Worm (Caenorhabditis elegans) whole organism, late embryonic: ENCODE measurements around the gene sca-1.
"Not testable (repeated sequence)": the region's sequence is repeated elsewhere in the genome, so short reads cannot be mapped to it uniquely, and the experiment has no call there.

Experiments used
- C08G9.2 ChIP-seq: sonication (generic microtip); optimal IDR thresholded peaks from 2 replicates; lab custom pipeline; 2016; ENCODE audit warnings: mild to moderate bottlenecking, missing genetic modification characterization, moderate library complexity, missing compliant biosample characterization
- F13H6.1 ChIP-seq: sonication (generic microtip); optimal IDR thresholded peaks from 2 replicates; lab custom pipeline; 2016; ENCODE audit warnings: missing genetic modification characterization, missing compliant biosample characterization
- K02D7.2 ChIP-seq: sonication (generic microtip); optimal IDR thresholded peaks from 2 replicates; lab custom pipeline; 2017; ENCODE audit warnings: mild to moderate bottlenecking, missing genetic modification characterization, missing compliant biosample characterization
- Y22D7AL.16 ChIP-seq: sonication (generic microtip); optimal IDR thresholded peaks from 2 replicates; lab custom pipeline; 2016; ENCODE audit warnings: missing genetic modification characterization, missing compliant biosample characterization
- ama-1 ChIP-seq: fragments of 150-350 bp; optimal IDR thresholded peaks from 2 replicates; lab custom pipeline; 2014
- ceh-18 ChIP-seq: sonication (generic microtip); optimal IDR thresholded peaks from 2 replicates; lab custom pipeline; 2016; ENCODE audit warnings: missing genetic modification characterization, missing compliant biosample characterization
- ceh-2 ChIP-seq: sonication (generic microtip); optimal IDR thresholded peaks from 2 replicates; lab custom pipeline; 2016; ENCODE audit warnings: missing genotype, missing genetic modification characterization, missing compliant biosample characterization
- ceh-24 ChIP-seq: sonication (generic microtip); optimal IDR thresholded peaks from 2 replicates; lab custom pipeline; 2016; ENCODE audit warnings: mild to moderate bottlenecking, missing genetic modification characterization, missing compliant biosample characterization
- eyg-1 ChIP-seq: sonication (generic microtip); optimal IDR thresholded peaks from 2 replicates; lab custom pipeline; 2016; ENCODE audit warnings: missing genotype, missing genetic modification characterization, missing compliant biosample characterization
- fkh-10 ChIP-seq: fragments of 150-350 bp; optimal IDR thresholded peaks from 2 replicates; lab custom pipeline; 2014; ENCODE audit warnings: missing biosample characterization, missing genetic modification reagents, missing genetic modification characterization
- fkh-6 ChIP-seq: sonication (generic microtip); optimal IDR thresholded peaks from 2 replicates; lab custom pipeline; 2016; ENCODE audit warnings: missing genetic modification characterization, missing compliant biosample characterization
- gmeb-2 ChIP-seq: sonication (generic microtip); optimal IDR thresholded peaks from 2 replicates; lab custom pipeline; 2016; ENCODE audit warnings: missing genetic modification characterization, inconsistent platforms, missing compliant biosample characterization
- hlh-6 ChIP-seq: sonication (generic microtip); optimal IDR thresholded peaks from 2 replicates; lab custom pipeline; 2016; ENCODE audit warnings: missing genotype, missing genetic modification characterization, missing compliant biosample characterization
- lim-6 ChIP-seq: sonication (generic microtip); optimal IDR thresholded peaks from 2 replicates; lab custom pipeline; 2016; ENCODE audit warnings: missing genetic modification characterization, missing compliant biosample characterization
- lin-11 ChIP-seq: fragments of 200-800 bp; sonication (Bioruptor generic); optimal IDR thresholded peaks from 2 replicates; lab custom pipeline; 2018; ENCODE audit warnings: mild to moderate bottlenecking, missing genetic modification characterization, missing compliant biosample characterization
- nfya-1 ChIP-seq: sonication (generic microtip); optimal IDR thresholded peaks from 2 replicates; lab custom pipeline; 2017; ENCODE audit warnings: missing genetic modification characterization, mild to moderate bottlenecking, missing compliant biosample characterization, antibody characterized with exemption, moderate library complexity
- odd-2 ChIP-seq: sonication (generic microtip); optimal IDR thresholded peaks from 2 replicates; lab custom pipeline; 2017; ENCODE audit warnings: antibody characterized with exemption, mild to moderate bottlenecking, missing genetic modification characterization, missing compliant biosample characterization
- pag-3 ChIP-seq: sonication (generic microtip); optimal IDR thresholded peaks from 2 replicates; lab custom pipeline; 2016; ENCODE audit warnings: missing compliant biosample characterization, missing genetic modification characterization, borderline replicate concordance
- pax-1 ChIP-seq: fragments of 150-350 bp; optimal IDR thresholded peaks from 2 replicates; lab custom pipeline; 2014; ENCODE audit warnings: missing biosample characterization, missing genetic modification characterization
- pha-2 ChIP-seq: sonication (generic microtip); optimal IDR thresholded peaks from 2 replicates; lab custom pipeline; 2017; ENCODE audit warnings: mild to moderate bottlenecking, missing genetic modification characterization, missing compliant biosample characterization
- pha-4 ChIP-seq: fragments of 150-350 bp; optimal IDR thresholded peaks from 2 replicates; lab custom pipeline; 2018; ENCODE audit warnings: missing biosample characterization, missing genetic modification reagents, missing genetic modification characterization
- pros-1 ChIP-seq: fragments of 150-350 bp; optimal IDR thresholded peaks from 2 replicates; lab custom pipeline; 2014; ENCODE audit warnings: missing biosample characterization, missing genetic modification reagents, missing genetic modification characterization
- ref-2 ChIP-seq: sonication (generic microtip); optimal IDR thresholded peaks from 2 replicates; lab custom pipeline; 2016; ENCODE audit warnings: missing genetic modification characterization, missing compliant biosample characterization
- sdc-2 ChIP-seq: sonication (generic microtip); optimal IDR thresholded peaks from 2 replicates; lab custom pipeline; 2016; ENCODE audit warnings: missing genotype, missing genetic modification characterization, missing compliant biosample characterization
- sox-4 ChIP-seq: sonication (generic microtip); optimal IDR thresholded peaks from 2 replicates; lab custom pipeline; 2017; ENCODE audit warnings: mild to moderate bottlenecking, missing genetic modification characterization, inconsistent platforms, missing compliant biosample characterization
- ttx-3 ChIP-seq: sonication (generic microtip); optimal IDR thresholded peaks from 2 replicates; lab custom pipeline; 2016; ENCODE audit warnings: missing genetic modification reagents, missing genetic modification characterization, missing compliant biosample characterization
- unc-3 ChIP-seq, 2 experiments: fragments of 200-800 bp in 1 of 2; sonication (Bioruptor generic) in 1 of 2; sonication (generic microtip) in 1 of 2; conservative IDR thresholded peaks in 1 of 2; optimal IDR thresholded peaks in 1 of 2; 2 replicates each; pipeline versions ENCODE4 v1.3.6 to Lab custom; 2016 to 2022; ENCODE audit warnings: missing compliant biosample characterization in 2 of 2, missing genetic modification characterization in 2 of 2, missing genetic modification reagents in 1 of 2
- unc-42 ChIP-seq: sonication (generic microtip); optimal IDR thresholded peaks from 2 replicates; lab custom pipeline; 2016; ENCODE audit warnings: missing genotype, missing genetic modification characterization, missing compliant biosample characterization
- ztf-16 ChIP-seq: sonication (generic microtip); optimal IDR thresholded peaks from 2 replicates; lab custom pipeline; 2017; ENCODE audit warnings: missing genetic modification characterization, missing compliant biosample characterization

The sca-1 gene

DNA sequence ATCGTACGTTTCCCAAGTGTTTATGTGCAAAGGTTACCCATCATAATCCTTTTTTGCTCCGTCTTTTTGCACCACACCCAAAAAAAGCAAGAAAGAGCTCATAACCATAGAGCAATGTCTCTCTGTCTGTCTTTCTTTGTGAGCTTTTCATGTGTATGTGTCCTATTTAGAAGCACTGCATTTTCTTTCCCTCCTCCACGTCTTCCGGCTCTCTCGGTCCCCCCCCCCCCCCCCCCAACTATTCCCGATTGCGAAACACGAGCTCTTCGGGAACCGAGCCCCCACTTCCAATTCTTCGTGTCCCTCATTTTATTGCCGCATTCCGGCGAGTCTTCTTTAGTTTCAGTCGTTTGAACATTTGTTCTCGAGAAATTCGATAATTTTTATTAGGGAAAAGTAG, 9.8 kb downstream of the sca-1 start:
- TF ChIP-seq pax-1 (tag; lab: Kevin White, UChicago) (no peak), fkh-6 (tag; lab: Kevin White, UChicago) (no peak), ceh-2 (tag; lab: Kevin White, UChicago) (no peak), gmeb-2 (no peak), pha-4 (tag; lab: Kevin White, UChicago) (no peak)

DNA sequence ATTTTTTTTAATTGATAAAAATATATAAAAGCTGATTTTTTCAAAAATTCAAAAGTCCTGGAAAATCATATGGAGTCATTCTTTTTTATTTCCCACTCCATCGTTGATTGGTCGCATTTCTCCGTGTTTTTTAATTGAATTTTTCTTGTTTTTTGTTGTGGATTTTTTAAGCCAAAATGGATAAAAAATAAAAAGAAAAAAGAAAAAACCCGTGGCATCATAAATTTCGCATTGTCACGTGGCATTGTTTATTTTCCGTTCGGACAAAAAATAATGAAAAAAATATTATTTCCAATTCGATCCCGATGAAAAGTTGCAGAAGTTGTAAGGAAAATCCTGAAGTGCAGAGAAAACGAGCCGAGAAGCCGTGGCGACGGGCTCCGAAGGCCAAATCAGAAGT, 11.0 kb downstream of the sca-1 start, which contains the start of gene klp-7:
TSS of gene klp-7 (plus strand) at position 301 of the 400 bp plus-strand sequence.
- not testable (repeated sequence) for TF ChIP-seq K02D7.2, ttx-3, ceh-24 (tag; lab: Kevin White, UChicago)

DNA sequence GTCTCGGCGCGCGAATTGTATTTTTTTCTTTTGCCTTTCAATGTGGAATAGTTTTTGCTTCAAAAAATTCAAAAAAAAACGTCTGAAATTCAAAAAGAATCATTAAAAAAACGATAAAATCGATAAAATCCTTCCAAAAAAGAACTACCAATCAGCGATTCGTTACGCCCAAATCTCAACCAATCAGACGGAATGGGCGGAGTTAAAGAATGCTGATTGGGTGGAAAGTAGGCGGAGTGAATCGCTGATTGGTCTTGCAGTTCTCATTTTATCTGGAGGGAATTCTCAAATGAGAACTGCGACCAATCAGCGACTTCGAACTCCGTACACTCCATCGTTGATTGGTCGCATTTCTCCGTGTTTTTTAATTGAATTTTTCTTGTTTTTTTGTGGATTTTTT, 11.5 kb downstream of the sca-1 start:
- peak; percentile 93 for TF ChIP-seq nfya-1 (tag; lab: Kevin White, UChicago)
- TF ChIP-seq pros-1 = no peak

DNA sequence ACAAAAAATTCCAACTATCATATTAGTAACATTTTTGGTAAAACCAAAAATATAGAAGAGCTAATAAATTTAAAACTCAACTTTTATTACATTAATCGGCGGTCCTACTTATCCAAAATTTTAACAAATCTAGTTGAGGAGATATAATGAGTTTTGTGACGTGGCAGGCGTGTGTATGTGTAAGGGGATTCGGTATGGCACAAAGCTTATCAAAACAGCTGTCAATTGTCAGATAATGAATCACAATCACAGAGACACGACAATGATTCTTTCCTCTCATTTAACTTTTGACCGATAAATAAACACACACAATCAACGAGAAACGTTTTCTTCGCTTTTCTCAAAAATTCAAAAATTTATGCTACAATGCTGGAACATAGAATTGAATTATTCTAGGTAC, 14.6 kb downstream of the sca-1 start, which contains the start of gene K11D9.3:
TSS of gene K11D9.3 (minus strand) at position 181 of the 400 bp plus-strand sequence.
- no peak for TF ChIP-seq fkh-10 (GFP tag; lab: Kevin White, UChicago)
- no peak for TF ChIP-seq ceh-18 (tag; lab: Kevin White, UChicago)
- no peak for TF ChIP-seq Y22D7AL.16 (tag; lab: Kevin White, UChicago)
- no peak for TF ChIP-seq fkh-6 (tag; lab: Kevin White, UChicago)
- no peak for TF ChIP-seq ceh-2 (tag; lab: Kevin White, UChicago)
- no peak for TF ChIP-seq ceh-24 (tag; lab: Kevin White, UChicago)
- no peak for TF ChIP-seq pag-3
- TF ChIP-seq unc-42 = no peak
- no peak for TF ChIP-seq C08G9.2
- no peak for TF ChIP-seq ref-2 (tag; lab: Kevin White, UChicago)
- no peak for TF ChIP-seq sox-4 (tag; lab: Kevin White, UChicago)
- no peak for TF ChIP-seq F13H6.1 (tag; lab: Kevin White, UChicago)
- no peak for TF ChIP-seq lim-6 (tag; lab: Kevin White, UChicago)
- TF ChIP-seq sdc-2 = no peak
- no peak for TF ChIP-seq lin-11 (tag; lab: Kevin White, UChicago)
- no peak for TF ChIP-seq nfya-1 (tag; lab: Kevin White, UChicago)
- TF ChIP-seq ztf-16 = no peak

DNA sequence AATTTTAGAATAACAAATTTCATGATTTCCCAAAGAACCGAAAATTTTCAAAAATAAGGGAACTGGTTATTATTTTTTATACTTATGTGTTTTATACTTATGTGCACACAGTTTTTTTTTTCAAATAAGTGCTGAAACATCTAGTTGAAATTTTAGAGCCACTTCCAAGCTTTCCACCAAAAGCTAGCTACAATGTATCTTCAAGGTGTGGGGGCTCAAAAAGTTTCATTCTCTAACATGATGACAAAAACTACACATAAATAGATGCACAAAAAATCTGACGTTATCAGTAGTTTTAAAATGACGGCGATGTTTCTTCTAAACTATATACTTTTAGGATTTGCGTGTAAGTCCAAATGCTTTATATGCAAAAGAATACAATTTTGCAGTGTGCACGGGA, 22.6 kb downstream of the sca-1 start, which contains the start of gene clec-163:
TSS of gene clec-163 (plus strand) at position 301 of the 400 bp plus-strand sequence.
- TF ChIP-seq eyg-1 (tag; lab: Kevin White, UChicago) = no peak
- no peak for TF ChIP-seq F13H6.1 (tag; lab: Kevin White, UChicago)
- TF ChIP-seq unc-42 = no peak
- TF ChIP-seq ama-1 (lab: Kevin White, UChicago) = no peak
- TF ChIP-seq lim-6 (tag; lab: Kevin White, UChicago) = no peak
- no peak for TF ChIP-seq unc-3 (GFP tag; conservative IDR thresholded peaks at IDR 0.05; lab: Robert Waterston, UW)
- TF ChIP-seq unc-3 (tag; optimal IDR thresholded peaks at IDR 0.05; lab: Kevin White, UChicago) = no peak
- TF ChIP-seq, all 69 proteins: peak for 0

DNA sequence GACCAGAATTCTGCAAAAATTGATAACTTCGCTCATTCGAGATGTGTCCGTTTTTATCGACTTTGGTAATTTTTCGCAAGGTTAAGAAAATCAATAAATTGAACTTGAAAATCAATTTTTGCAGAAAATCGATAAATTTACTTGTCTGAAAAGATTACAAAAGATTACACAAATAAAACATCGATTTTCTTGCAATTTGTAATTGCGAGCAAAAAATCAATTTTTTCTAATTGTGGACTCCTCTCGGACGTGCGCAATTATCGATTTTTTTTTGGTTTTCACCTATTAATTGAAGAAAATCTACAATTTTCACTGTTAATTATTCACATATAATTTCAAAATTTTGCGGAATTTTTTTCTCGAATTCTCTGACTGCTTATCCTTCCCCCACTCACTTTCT, 25.4 kb downstream of the sca-1 start:
- TF ChIP-seq sox-4 (tag; lab: Kevin White, UChicago) = no peak
- TF ChIP-seq lin-11 (tag; lab: Kevin White, UChicago) = no peak
- no peak for TF ChIP-seq hlh-6
- no peak for TF ChIP-seq fkh-10 (GFP tag; lab: Kevin White, UChicago)
- no peak for TF ChIP-seq odd-2 (tag; lab: Kevin White, UChicago)
- TF ChIP-seq Y22D7AL.16 (tag; lab: Kevin White, UChicago) = no peak
- TF ChIP-seq, all 69 proteins: peak for 0

DNA sequence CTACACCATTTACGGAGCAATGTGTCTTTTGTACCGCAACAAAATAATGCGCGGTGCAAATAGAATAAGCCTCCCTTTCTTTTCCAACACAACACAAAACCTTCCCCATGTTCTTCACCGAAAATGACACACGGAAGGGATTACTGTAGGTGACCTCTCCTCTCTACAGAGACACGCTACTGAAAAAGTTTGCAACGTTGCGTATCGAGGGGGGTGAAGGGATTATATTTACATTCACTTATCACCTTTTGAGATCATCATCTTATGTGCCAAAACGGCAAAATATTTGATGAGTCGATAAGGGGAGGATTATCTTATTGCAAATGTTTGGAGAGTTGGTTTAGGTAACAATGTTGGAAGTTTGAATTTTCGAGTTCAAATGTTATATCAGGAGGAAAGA, 33.6 kb downstream of the sca-1 start:
- peak; percentile 96 for TF ChIP-seq pax-1 (tag; lab: Kevin White, UChicago)
- no peak for TF ChIP-seq pha-2 (tag; lab: Kevin White, UChicago)
